Worm (Caenorhabditis elegans) whole organism, L3 larva: ENCODE data around the gene suf-1.

Source experiments
- ceh-9 ChIP-seq: sonication (generic microtip); optimal IDR thresholded peaks from 2 replicates; lab custom pipeline; 2018; ENCODE audit warnings: missing biosample characterization, missing genetic modification characterization
- daf-12 ChIP-seq: fragments of 150-350 bp; optimal IDR thresholded peaks from 2 replicates; lab custom pipeline; 2014; ENCODE audit warnings: missing biosample characterization, missing genetic modification reagents, missing genetic modification characterization
- elt-1 ChIP-seq: fragments of 150-350 bp; optimal IDR thresholded peaks from 2 replicates; lab custom pipeline; 2014; ENCODE audit warnings: missing biosample characterization, missing genetic modification characterization
- lsy-12 ChIP-seq: sonication (generic microtip); optimal IDR thresholded peaks from 2 replicates; lab custom pipeline; 2016; ENCODE audit warnings: mild to moderate bottlenecking, missing genetic modification characterization, missing compliant biosample characterization
- mdl-1 ChIP-seq: fragments of 150-350 bp; optimal IDR thresholded peaks from 2 replicates; lab custom pipeline; 2014; ENCODE audit warnings: missing biosample characterization, missing genetic modification characterization
- nfya-1 ChIP-seq: sonication (generic microtip); optimal IDR thresholded peaks from 2 replicates; lab custom pipeline; 2017; ENCODE audit warnings: missing genetic modification characterization, mild to moderate bottlenecking, missing compliant biosample characterization, antibody characterized with exemption, moderate library complexity; ENCODE audit not compliant: insufficient read depth
- nhr-43 ChIP-seq: sonication (generic microtip); optimal IDR thresholded peaks from 2 replicates; lab custom pipeline; 2016; ENCODE audit warnings: mild to moderate bottlenecking, missing genetic modification characterization, missing compliant biosample characterization; ENCODE audit not compliant: poor library complexity, severe bottlenecking
- pha-4 ChIP-seq: fragments of 150-350 bp; optimal IDR thresholded peaks from 2 replicates; lab custom pipeline; 2014; ENCODE audit warnings: missing biosample characterization, missing genetic modification reagents, missing genetic modification characterization
- pqm-1 ChIP-seq: fragments of 150-350 bp; optimal IDR thresholded peaks from 2 replicates; lab custom pipeline; 2017; ENCODE audit warnings: missing biosample characterization, missing genetic modification characterization, inconsistent platforms
- skn-1 ChIP-seq: fragments of 150-350 bp; optimal IDR thresholded peaks from 2 replicates; lab custom pipeline; 2014; ENCODE audit warnings: missing biosample characterization, missing genetic modification characterization
- snpc-4 ChIP-seq: fragments of 150-350 bp; optimal IDR thresholded peaks from 2 replicates; lab custom pipeline; 2014; ENCODE audit warnings: missing biosample characterization, missing genetic modification characterization
- unc-39 ChIP-seq: sonication (generic microtip); optimal IDR thresholded peaks from 4 replicates; lab custom pipeline; 2017; ENCODE audit warnings: missing biosample characterization, missing genetic modification characterization

DNA sequence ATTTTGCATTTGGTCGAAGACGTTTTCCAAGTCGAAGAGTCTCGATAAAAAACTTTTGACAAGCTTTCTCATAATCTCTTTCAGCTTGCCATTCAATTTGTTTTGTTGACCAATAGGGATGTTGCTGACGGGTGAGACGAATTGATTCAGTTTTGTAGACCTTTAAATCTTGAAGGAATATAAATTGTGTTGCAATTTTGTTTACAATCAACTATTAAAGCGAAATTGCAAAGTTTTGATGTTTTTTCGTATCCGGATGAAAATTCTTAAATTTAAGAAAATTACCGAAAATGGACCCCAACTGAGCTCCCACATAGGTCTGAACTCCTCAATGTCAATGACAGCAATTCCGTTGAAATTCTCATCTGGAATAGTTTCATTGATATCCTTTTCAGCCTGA is 12.5 kb downstream of the suf-1 start:
- TF ChIP-seq skn-1 (tag; lab: Kevin White, UChicago): no peak
- no peak for TF ChIP-seq pha-4
- no peak for TF ChIP-seq mdl-1 (tag; lab: Kevin White, UChicago)
- no peak for TF ChIP-seq ceh-9 (tag; lab: Kevin White, UChicago)
- TF ChIP-seq pqm-1 (tag; lab: Kevin White, UChicago): no peak
- no peak for TF ChIP-seq elt-1 (tag; lab: Kevin White, UChicago)
- no peak for TF ChIP-seq daf-12
- no peak for TF ChIP-seq lsy-12
- TF ChIP-seq nhr-43 (tag; lab: Kevin White, UChicago): no peak
- no peak for TF ChIP-seq unc-39
- no peak for TF ChIP-seq snpc-4
- no peak for TF ChIP-seq nfya-1 (tag; lab: Kevin White, UChicago)
